Worm (Caenorhabditis elegans) whole organism, dauer: ENCODE results near the gene arx-4.

Source experiments
- unc-62 ChIP-seq: sonication (generic microtip); optimal IDR thresholded peaks from 2 replicates; lab custom pipeline; 2017; ENCODE audit warnings: missing biosample characterization, missing genetic modification reagents, missing genetic modification characterization

The arx-4 gene

DNA sequence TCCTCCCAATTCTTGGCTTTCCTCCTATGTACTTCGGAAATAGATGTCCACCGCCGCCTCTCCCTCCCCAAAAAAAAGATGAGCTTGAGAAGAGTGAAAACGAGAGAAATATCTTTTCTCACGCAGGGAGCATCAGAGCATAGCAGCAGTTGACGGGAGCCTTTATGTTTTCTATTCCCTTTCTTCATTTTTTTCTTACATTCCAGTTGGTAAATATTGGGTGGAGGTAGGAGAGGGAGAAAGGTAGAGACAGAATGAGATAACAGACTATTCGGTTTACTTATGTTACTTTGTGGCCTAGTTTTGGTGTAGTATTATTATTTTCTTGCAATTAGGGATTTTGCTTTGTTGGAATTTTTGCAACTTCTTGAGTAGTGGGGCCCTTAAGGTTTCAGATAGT lies 17.5 kb upstream of the arx-4 start:
- TF ChIP-seq unc-62 (GFP tag; lab: Kevin White, UChicago), result no peak

DNA sequence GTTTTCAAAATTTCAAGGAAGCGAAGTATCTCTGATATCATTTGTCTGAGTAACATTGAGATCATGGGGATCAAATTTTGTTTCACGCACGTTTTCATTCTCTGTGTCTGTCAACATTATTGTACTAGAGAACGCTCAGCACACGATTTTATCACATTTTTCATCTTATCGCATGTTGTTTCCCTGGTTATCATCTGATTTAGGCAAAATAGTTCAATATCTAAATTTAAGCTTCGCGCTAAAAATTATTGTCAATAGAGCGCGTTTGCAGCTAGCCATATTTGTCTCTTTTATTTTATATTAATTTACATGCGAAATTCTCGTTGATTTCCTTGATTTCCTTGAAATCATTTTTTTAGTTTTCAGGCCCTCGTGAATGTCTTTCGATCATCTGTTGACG lies 16.6 kb upstream of the arx-4 start, which contains the start of gene K02F3.2:
Gene K02F3.2, plus strand, starts transcription at position 357 of the 400 bp plus-strand sequence.
- TF ChIP-seq unc-62 (GFP tag; lab: Kevin White, UChicago), result no peak

- no peak for TF ChIP-seq unc-62 (GFP tag; lab: Kevin White, UChicago)
Measured at ce11 chrIII:852296-852695, 9.8 kb upstream of the arx-4 start, which contains the start of gene moma-1. Gene moma-1 (minus strand): TSS chrIII:852396.

- no peak for TF ChIP-seq unc-62 (GFP tag; lab: Kevin White, UChicago)
Measured at ce11 chrIII:853414-853813, 8.7 kb upstream of the arx-4 start.

ce11 chrIII:853859-854359 lies 8.2 kb upstream of the arx-4 start, which contains the start of the genes rnp-5 and tag-51:
Gene rnp-5 (minus strand): TSS chrIII:853909.
Gene tag-51 (plus strand): TSS chrIII:854221.
- TF ChIP-seq unc-62 (GFP tag; lab: Kevin White, UChicago), result no peak

DNA sequence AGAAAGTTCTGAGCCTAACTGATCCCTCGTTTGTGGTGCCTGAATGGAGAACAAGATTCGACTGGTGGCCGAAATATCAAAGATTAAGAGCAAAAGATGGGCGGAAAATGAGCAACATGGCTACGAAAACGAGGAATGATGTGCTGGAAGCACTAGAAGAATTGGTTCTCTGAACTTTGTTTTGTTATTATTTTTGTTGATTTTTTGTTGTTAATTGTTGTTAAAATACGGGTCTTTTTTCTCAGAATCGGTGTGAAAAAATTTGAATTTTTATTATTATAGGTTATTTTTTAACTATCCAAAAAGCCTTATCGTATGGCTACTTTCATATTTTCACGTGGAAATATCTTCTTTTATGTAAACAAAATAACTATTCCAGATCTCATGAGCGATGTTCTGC lies 5.8 kb upstream of the arx-4 start, which contains the start of gene K02F3.12:
Gene K02F3.12, plus strand, starts transcription at position 301 of the 400 bp plus-strand sequence.
- TF ChIP-seq unc-62 (GFP tag; lab: Kevin White, UChicago), result no peak

ce11 chrIII:856908-857307 lies 5.2 kb upstream of the arx-4 start:
- TF ChIP-seq unc-62 (GFP tag; lab: Kevin White, UChicago), result no peak

DNA sequence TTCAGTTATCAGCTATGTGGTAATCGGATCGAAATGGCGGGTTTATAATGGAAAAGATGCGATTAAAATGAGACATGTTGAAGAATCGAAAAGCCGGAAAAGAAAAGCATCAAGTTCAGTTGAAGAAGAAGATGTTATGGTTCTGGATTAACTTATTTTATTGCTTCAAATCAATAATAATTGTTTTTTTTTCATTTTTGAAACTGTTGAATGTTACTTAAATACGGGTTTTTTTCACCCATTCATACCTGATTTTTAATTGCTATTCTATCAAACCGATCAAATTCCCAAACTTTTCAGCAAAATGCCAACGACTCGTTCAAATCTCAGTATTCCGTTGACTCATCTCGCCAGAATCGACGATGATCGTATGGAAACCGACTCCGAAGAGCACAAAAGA lies 2.2 kb upstream of the arx-4 start, which contains the start of gene exos-4.2:
Gene exos-4.2, plus strand, starts transcription at position 301 of the 400 bp plus-strand sequence.
- no peak for TF ChIP-seq unc-62 (GFP tag; lab: Kevin White, UChicago)

ce11 chrIII:868866-869265 lies 6.8 kb downstream of the arx-4 start:
- TF ChIP-seq unc-62 (GFP tag; lab: Kevin White, UChicago), result no peak

ce11 chrIII:869869-870268 lies 7.8 kb downstream of the arx-4 start, which contains the start of gene T24C4.2:
Gene T24C4.2 (minus strand): TSS chrIII:869969.
- no peak for TF ChIP-seq unc-62 (GFP tag; lab: Kevin White, UChicago)

- TF ChIP-seq unc-62 (GFP tag; lab: Kevin White, UChicago), result no peak
Measured at ce11 chrIII:870555-870954, 8.4 kb downstream of the arx-4 start.

- TF ChIP-seq unc-62 (GFP tag; lab: Kevin White, UChicago), result no peak
Measured at ce11 chrIII:872373-872772, 10.3 kb downstream of the arx-4 start, which contains the start of the genes T24C4.3 and clc-20. Gene T24C4.3 (minus strand): TSS chrIII:872473. Gene clc-20 (plus strand): TSS chrIII:872583.

- TF ChIP-seq unc-62 (GFP tag; lab: Kevin White, UChicago), result no peak
Measured at ce11 chrIII:873432-873831, 11.3 kb downstream of the arx-4 start, which contains the start of gene clc-19. Gene clc-19 (minus strand): TSS chrIII:873566.

DNA sequence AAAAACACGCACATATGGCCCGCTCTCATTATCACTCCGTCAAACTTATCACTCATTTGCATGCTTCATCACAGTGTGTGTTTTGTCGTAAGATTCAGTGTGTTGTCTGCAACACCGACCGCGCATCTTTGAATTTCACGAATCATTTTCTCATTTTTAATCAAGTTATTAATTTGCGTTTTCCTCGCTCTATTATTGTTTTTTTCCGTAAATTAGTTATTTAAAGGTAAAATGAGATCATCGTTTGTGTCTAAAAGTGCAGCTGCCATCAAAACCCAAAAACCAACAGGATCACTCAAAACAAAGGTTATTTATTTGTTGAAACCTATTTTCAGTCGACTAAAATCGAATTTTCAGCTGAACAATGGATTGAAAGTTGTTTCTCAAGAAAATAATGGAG lies 17.5 kb downstream of the arx-4 start, which contains the start of the genes T24C4.5 and ucr-2.3:
Gene T24C4.5, minus strand, starts transcription at position 101 of the 400 bp plus-strand sequence.
Gene ucr-2.3, plus strand, starts transcription at position 227 of the 400 bp plus-strand sequence.
- TF ChIP-seq unc-62 (GFP tag; lab: Kevin White, UChicago), result no peak

DNA sequence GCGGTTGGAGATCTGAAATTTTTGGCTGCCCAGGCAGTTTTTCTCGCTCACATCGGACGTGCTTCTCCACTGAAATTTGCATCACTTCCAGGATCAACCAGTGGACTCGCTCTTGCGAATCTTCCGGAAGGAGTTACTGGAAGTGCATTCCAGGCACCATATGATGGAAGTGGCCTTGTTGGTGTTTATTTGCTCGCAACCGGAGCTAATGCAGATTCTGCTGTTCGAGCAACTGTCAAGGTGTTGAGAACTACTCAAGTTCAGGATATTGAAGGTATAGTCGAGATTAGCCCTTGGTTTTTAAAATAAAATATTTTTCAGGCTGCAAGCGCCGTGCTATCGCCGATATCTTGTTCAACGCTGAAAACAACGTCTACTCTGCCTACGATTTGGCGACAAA lies 18.7 kb downstream of the arx-4 start:
- no peak for TF ChIP-seq unc-62 (GFP tag; lab: Kevin White, UChicago)

ce11 chrIII:881460-881859 lies 19.4 kb downstream of the arx-4 start:
- no peak for TF ChIP-seq unc-62 (GFP tag; lab: Kevin White, UChicago)

ce11 chrIII:883595-883994 lies 21.5 kb downstream of the arx-4 start:
- TF ChIP-seq unc-62 (GFP tag; lab: Kevin White, UChicago), result no peak
